Fruit fly (Drosophila melanogaster) whole organism, embryonic: ENCODE data around the gene mRpS18B.

Experiments
- Atf-2 ChIP-seq: fragments of 200-800 bp; sonication (Bioruptor generic); optimal IDR thresholded peaks from 2 replicates; lab custom pipeline; 2016; ENCODE audit warnings: missing biosample characterization, missing genetic modification characterization
- BtbVII ChIP-seq: fragments of 200-800 bp; sonication (Bioruptor generic); optimal IDR thresholded peaks from 3 replicates; lab custom pipeline; 2017; ENCODE audit warnings: missing biosample characterization, mild to moderate bottlenecking, missing genetic modification characterization
- CG11085 ChIP-seq: fragments of 200-800 bp; sonication (Bioruptor generic); IDR thresholded peaks from 2 replicates; pipeline ENCODE4 v1.3.6; 2022; ENCODE audit warnings: missing biosample characterization, missing genetic modification characterization
- CG12071 ChIP-seq: fragments of 200-800 bp; sonication (Bioruptor generic); optimal IDR thresholded peaks from 3 replicates; lab custom pipeline; 2018; ENCODE audit warnings: missing biosample characterization, mild to moderate bottlenecking, missing genetic modification characterization
- CG12236 ChIP-seq: fragments of 200-800 bp; sonication (Bioruptor generic); optimal IDR thresholded peaks from 2 replicates; lab custom pipeline; 2016; ENCODE audit warnings: missing biosample characterization, missing genetic modification characterization
- CG12942 ChIP-seq: fragments of 200-800 bp; sonication (Bioruptor generic); optimal IDR thresholded peaks from 3 replicates; lab custom pipeline; 2016; ENCODE audit warnings: missing biosample characterization, missing genetic modification characterization
- CG13894 ChIP-seq: fragments of 200-800 bp; sonication (Bioruptor generic); optimal IDR thresholded peaks from 3 replicates; lab custom pipeline; 2018; ENCODE audit warnings: missing biosample characterization, mild to moderate bottlenecking, missing genetic modification characterization, moderate library complexity
- CG14014 ChIP-seq: fragments of 200-800 bp; sonication (Bioruptor generic); IDR thresholded peaks from 2 replicates; pipeline ENCODE4 v1.3.6; 2022; ENCODE audit warnings: missing biosample characterization, missing genetic modification characterization
- CG15073 ChIP-seq: fragments of 200-800 bp; sonication (Bioruptor generic); optimal IDR thresholded peaks from 2 replicates; lab custom pipeline; 2016; ENCODE audit warnings: missing biosample characterization, missing genetic modification characterization
- CG15696 ChIP-seq: fragments of 200-800 bp; sonication (Bioruptor generic); optimal IDR thresholded peaks from 2 replicates; lab custom pipeline; 2019; ENCODE audit warnings: missing biosample characterization, mild to moderate bottlenecking, missing genetic modification characterization, moderate library complexity
- CG1602 ChIP-seq: fragments of 200-800 bp; sonication (Bioruptor generic); optimal IDR thresholded peaks from 3 replicates; lab custom pipeline; 2016; ENCODE audit warnings: missing biosample characterization, missing genetic modification characterization
- CG17328 ChIP-seq: fragments of 200-800 bp; sonication (Bioruptor generic); IDR thresholded peaks from 2 replicates; pipeline ENCODE4 v1.3.6; 2022; ENCODE audit warnings: missing biosample characterization, missing genetic modification characterization
- CG17361 ChIP-seq: fragments of 200-800 bp; sonication (Bioruptor generic); IDR thresholded peaks from 3 replicates; pipeline ENCODE4 v1.3.6; 2022; ENCODE audit warnings: missing biosample characterization, missing genetic modification characterization
- CG17912 ChIP-seq: fragments of 200-800 bp; sonication (Bioruptor generic); optimal IDR thresholded peaks from 2 replicates; lab custom pipeline; 2018; ENCODE audit warnings: missing biosample characterization, mild to moderate bottlenecking, missing genetic modification characterization
- CG18476 ChIP-seq: fragments of 200-800 bp; sonication (Bioruptor generic); optimal IDR thresholded peaks from 2 replicates; lab custom pipeline; 2016; ENCODE audit warnings: missing biosample characterization, mild to moderate bottlenecking, missing genetic modification characterization
- CG2120 ChIP-seq: fragments of 200-800 bp; sonication (Bioruptor generic); optimal IDR thresholded peaks from 3 replicates; lab custom pipeline; 2016; ENCODE audit warnings: missing biosample characterization, missing genetic modification characterization
- CG2678 ChIP-seq: fragments of 200-800 bp; sonication (Bioruptor generic); optimal IDR thresholded peaks from 3 replicates; lab custom pipeline; 2019; ENCODE audit warnings: missing biosample characterization, mild to moderate bottlenecking, missing genetic modification characterization, moderate library complexity
- CG31224 ChIP-seq: fragments of 200-800 bp; sonication (Bioruptor generic); IDR thresholded peaks from 2 replicates; pipeline ENCODE4 v1.3.6; 2022; ENCODE audit warnings: missing biosample characterization, missing genetic modification characterization
- CG3281 ChIP-seq: fragments of 200-800 bp; sonication (Bioruptor generic); optimal IDR thresholded peaks from 3 replicates; lab custom pipeline; 2017; ENCODE audit warnings: missing biosample characterization, mild to moderate bottlenecking, missing genetic modification characterization
- CG34376 ChIP-seq: fragments of 200-800 bp; sonication (Bioruptor generic); optimal IDR thresholded peaks from 2 replicates; lab custom pipeline; 2018; ENCODE audit warnings: missing biosample characterization, mild to moderate bottlenecking, missing genetic modification characterization
- CG43689 ChIP-seq: fragments of 200-800 bp; sonication (Bioruptor generic); IDR thresholded peaks from 2 replicates; pipeline ENCODE4 v1.3.6; 2022; ENCODE audit warnings: missing biosample characterization, missing genetic modification characterization
- CG4730 ChIP-seq: fragments of 200-800 bp; sonication (Bioruptor generic); IDR thresholded peaks from 2 replicates; pipeline ENCODE4 v1.3.6; 2022; ENCODE audit warnings: missing biosample characterization, missing genetic modification characterization
- CG8478 ChIP-seq: fragments of >200 bp; optimal IDR thresholded peaks from 2 replicates; lab custom pipeline; 2018
- CG9215 ChIP-seq: fragments of 200-800 bp; sonication (Bioruptor generic); IDR thresholded peaks from 2 replicates; pipeline ENCODE4 v1.3.6; 2022; ENCODE audit warnings: missing biosample characterization, missing genetic modification characterization
- CG9727 ChIP-seq: fragments of 200-800 bp; sonication (Bioruptor generic); optimal IDR thresholded peaks from 3 replicates; lab custom pipeline; 2017; ENCODE audit warnings: missing biosample characterization, mild to moderate bottlenecking, missing genetic modification characterization
- CG9817 ChIP-seq: fragments of 200-800 bp; sonication (Bioruptor generic); optimal IDR thresholded peaks from 2 replicates; lab custom pipeline; 2018; ENCODE audit warnings: missing biosample characterization, mild to moderate bottlenecking, missing genetic modification characterization, moderate library complexity
- CG9876 ChIP-seq: fragments of 200-800 bp; sonication (Bioruptor generic); optimal IDR thresholded peaks from 2 replicates; lab custom pipeline; 2016; ENCODE audit warnings: missing biosample characterization, missing genetic modification characterization
- Dip3 ChIP-seq: fragments of 200-800 bp; sonication (Bioruptor generic); optimal IDR thresholded peaks from 3 replicates; lab custom pipeline; 2016; ENCODE audit warnings: missing biosample characterization, missing genetic modification characterization
- Ets97D ChIP-seq: fragments of 200-800 bp; sonication (Bioruptor generic); optimal IDR thresholded peaks from 3 replicates; lab custom pipeline; 2016; ENCODE audit warnings: missing biosample characterization, missing genetic modification characterization
- Fer2 ChIP-seq: fragments of 200-800 bp; sonication (Bioruptor generic); optimal IDR thresholded peaks from 2 replicates; lab custom pipeline; 2018; ENCODE audit warnings: missing biosample characterization, mild to moderate bottlenecking, missing genetic modification characterization, moderate library complexity
- Fer3 ChIP-seq: fragments of 200-800 bp; sonication (Bioruptor generic); optimal IDR thresholded peaks from 2 replicates; lab custom pipeline; 2018; ENCODE audit warnings: missing biosample characterization, mild to moderate bottlenecking, missing genetic modification characterization, moderate library complexity
- HmgZ ChIP-seq: fragments of 200-800 bp; sonication (Bioruptor generic); optimal IDR thresholded peaks from 2 replicates; lab custom pipeline; 2018; ENCODE audit warnings: missing biosample characterization, mild to moderate bottlenecking, missing genetic modification characterization
- Hr3 ChIP-seq: fragments of 200-800 bp; sonication (Bioruptor generic); optimal IDR thresholded peaks from 3 replicates; lab custom pipeline; 2016; ENCODE audit warnings: missing biosample characterization, missing genetic modification characterization
- Lhr ChIP-seq: fragments of 200-800 bp; sonication (Bioruptor generic); optimal IDR thresholded peaks from 3 replicates; lab custom pipeline; 2017; ENCODE audit warnings: mild to moderate bottlenecking, missing biosample characterization, missing genetic modification reagents, missing genetic modification characterization
- Myb ChIP-seq: fragments of 200-800 bp; sonication (Bioruptor generic); optimal IDR thresholded peaks from 2 replicates; lab custom pipeline; 2016; ENCODE audit warnings: missing biosample characterization, missing genetic modification characterization
- Nf-YC ChIP-seq: fragments of 200-800 bp; optimal IDR thresholded peaks from 3 replicates; lab custom pipeline; 2019; ENCODE audit warnings: missing biosample characterization, mild to moderate bottlenecking, missing genetic modification characterization, moderate library complexity
- Opbp ChIP-seq: fragments of 200-800 bp; sonication (Bioruptor generic); IDR thresholded peaks from 3 replicates; pipeline ENCODE4 v1.3.6; 2022; ENCODE audit warnings: missing biosample characterization, missing genetic modification characterization; ENCODE audit not compliant: partially characterized antibody
- YL-1 ChIP-seq: fragments of 200-800 bp; sonication (Bioruptor generic); optimal IDR thresholded peaks from 3 replicates; lab custom pipeline; 2017; ENCODE audit warnings: missing biosample characterization, mild to moderate bottlenecking, missing genetic modification characterization
- ase ChIP-seq: fragments of 200-800 bp; sonication (Bioruptor generic); IDR thresholded peaks from 3 replicates; pipeline ENCODE4 v1.3.6; 2022; ENCODE audit warnings: missing biosample characterization, missing genetic modification characterization
- cas ChIP-seq: fragments of 200-800 bp; sonication (Bioruptor generic); IDR thresholded peaks from 2 replicates; pipeline ENCODE4 v1.3.6; 2022; ENCODE audit warnings: missing biosample characterization, missing genetic modification characterization
- danr ChIP-seq: fragments of 200-800 bp; sonication (Bioruptor generic); IDR thresholded peaks from 2 replicates; pipeline ENCODE4 v1.3.6; 2022; ENCODE audit warnings: missing biosample characterization, missing genetic modification characterization
- disco-r ChIP-seq: fragments of 200-800 bp; sonication (Bioruptor generic); optimal IDR thresholded peaks from 2 replicates; lab custom pipeline; 2016; ENCODE audit warnings: missing biosample characterization, missing genetic modification characterization
- gcm ChIP-seq: fragments of 200-800 bp; sonication (Bioruptor generic); optimal IDR thresholded peaks from 2 replicates; lab custom pipeline; 2019; ENCODE audit warnings: missing biosample characterization, mild to moderate bottlenecking, missing genetic modification characterization, moderate library complexity
- gfzf ChIP-seq: fragments of 200-800 bp; sonication (Bioruptor generic); optimal IDR thresholded peaks from 2 replicates; lab custom pipeline; 2016; ENCODE audit warnings: missing biosample characterization, mild to moderate bottlenecking, missing genetic modification characterization, moderate library complexity
- hbn ChIP-seq: fragments of 200-800 bp; sonication (Bioruptor generic); IDR thresholded peaks from 2 replicates; pipeline ENCODE4 v1.3.6; 2022; ENCODE audit warnings: missing biosample characterization, missing genetic modification characterization; ENCODE audit not compliant: partially characterized antibody
- jumu ChIP-seq: fragments of 200-800 bp; sonication (Bioruptor generic); optimal IDR thresholded peaks from 3 replicates; lab custom pipeline; 2016; ENCODE audit warnings: missing biosample characterization, missing genetic modification characterization
- sisA ChIP-seq: fragments of 200-800 bp; sonication (Bioruptor generic); IDR thresholded peaks from 2 replicates; pipeline ENCODE4 v1.3.6; 2022; ENCODE audit warnings: missing biosample characterization, missing genetic modification characterization
- sob ChIP-seq: fragments of 200-800 bp; sonication (Bioruptor generic); IDR thresholded peaks from 2 replicates; pipeline ENCODE4 v1.3.6; 2022; ENCODE audit warnings: missing biosample characterization, missing genetic modification characterization
- sqz ChIP-seq: fragments of 200-800 bp; sonication (Bioruptor generic); optimal IDR thresholded peaks from 3 replicates; lab custom pipeline; 2018; ENCODE audit warnings: missing biosample characterization, mild to moderate bottlenecking, missing genetic modification characterization
- zf30C ChIP-seq: fragments of 200-800 bp; sonication (Bioruptor generic); optimal IDR thresholded peaks from 3 replicates; lab custom pipeline; 2018; ENCODE audit warnings: missing biosample characterization, mild to moderate bottlenecking, missing genetic modification characterization

mRpS18B gene

DNA sequence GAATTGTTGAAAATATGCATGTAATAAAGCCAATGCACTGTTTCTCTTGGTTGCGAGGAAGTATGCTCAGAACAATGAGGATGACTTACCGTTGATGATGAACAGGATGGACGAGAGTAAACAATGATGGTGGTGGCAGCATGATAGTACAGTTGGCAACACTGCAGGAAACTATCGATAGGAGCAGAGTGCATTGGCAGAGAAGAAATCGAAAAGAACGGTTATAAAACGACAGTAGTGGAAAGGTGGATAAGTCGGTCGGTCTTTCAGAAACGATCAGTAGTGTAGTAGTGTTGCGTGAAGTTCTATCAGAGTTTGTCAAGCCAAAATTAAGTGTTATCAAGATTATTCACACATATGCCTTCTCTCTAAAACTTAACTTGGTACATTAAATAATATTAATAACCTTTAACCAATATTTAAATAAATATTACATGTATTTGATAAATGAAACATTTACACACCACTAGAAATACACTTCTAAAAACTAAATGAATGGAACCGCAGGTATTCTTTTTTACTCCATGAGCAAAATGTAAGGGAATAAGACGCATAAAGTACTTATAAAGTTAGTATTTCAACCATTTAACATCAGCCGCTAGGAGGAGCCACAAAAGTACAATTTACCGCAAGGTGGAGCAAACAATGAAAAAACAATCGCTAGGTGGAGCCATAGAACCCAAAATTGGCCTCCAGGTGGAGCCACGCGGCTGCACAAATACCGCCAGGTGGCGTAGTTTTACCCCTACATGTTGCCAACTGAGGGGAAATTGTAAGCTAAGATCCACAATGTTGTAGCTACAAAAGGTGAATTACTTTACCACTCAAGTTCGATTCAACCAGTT is 23.6 kb upstream of the mRpS18B start (continued):
- TF ChIP-seq CG14014 (GFP tag; lab: Robert Waterston, UW) (peak; percentile 83), zf30C (GFP tag; lab: Kevin White, UChicago) (peak; percentile 93), hbn (peak; percentile 55), Lhr (peak; percentile 97), CG15696 (tag; lab: Kevin White, UChicago) (peak; percentile 95), Nf-YC (tag; lab: Kevin White, UChicago) (peak; percentile 34), sisA (GFP tag; lab: Robert Waterston, UW) (peak; percentile 98), CG11085 (GFP tag; lab: Robert Waterston, UW) (peak; percentile 96), Hr3 (GFP tag; lab: Kevin White, UChicago) (peak; percentile 92), CG4730 (GFP tag; lab: Robert Waterston, UW) (peak; percentile 93), CG9817 (tag; lab: Kevin White, UChicago) (peak; percentile 91), disco-r (GFP tag; lab: Kevin White, UChicago) (peak; percentile 85), ase (GFP tag; lab: Robert Waterston, UW) (peak; percentile 93), gcm (GFP tag; lab: Kevin White, UChicago) (no peak), sqz (GFP tag; lab: Kevin White, UChicago) (peak; percentile 68), HmgZ (peak; percentile 66), BtbVII (GFP tag; lab: Kevin White, UChicago) (peak; percentile 36), gfzf (peak; percentile 36), CG9876 (GFP tag; lab: Kevin White, UChicago) (peak; percentile 96), CG12071 (GFP tag; lab: Kevin White, UChicago) (peak; percentile 60), CG43689 (GFP tag; lab: Robert Waterston, UW) (peak; percentile 60), YL-1 (no peak), CG13894 (tag; lab: Kevin White, UChicago) (peak; percentile 61), CG3281 (GFP tag; lab: Kevin White, UChicago) (peak; percentile 56), danr (GFP tag; lab: Robert Waterston, UW) (peak; percentile 82), Fer3 (tag; lab: Kevin White, UChicago) (peak; percentile 69), CG15073 (GFP tag; lab: Kevin White, UChicago) (peak; percentile 68), CG31224 (GFP tag; lab: Robert Waterston, UW) (peak; percentile 47), CG9215 (peak; percentile 86), jumu (GFP tag; lab: Kevin White, UChicago) (peak; percentile 93), CG12942 (GFP tag; lab: Kevin White, UChicago) (peak; percentile 90), CG17361 (GFP tag; lab: Robert Waterston, UW) (peak; percentile 85), CG2678 (tag; lab: Kevin White, UChicago) (peak; percentile 74), Fer2 (peak; percentile 51), CG17912 (peak; percentile 92), CG9727 (GFP tag; lab: Kevin White, UChicago) (peak; percentile 85), sob (GFP tag; lab: Robert Waterston, UW) (peak; percentile 91), Myb (GFP tag; lab: Kevin White, UChicago) (peak; percentile 64), CG2120 (GFP tag; lab: Kevin White, UChicago) (peak; percentile 93), CG18476 (GFP tag; lab: Kevin White, UChicago) (peak; percentile 57), CG34376 (GFP tag; lab: Kevin White, UChicago) (peak; percentile 10), CG12236 (GFP tag; lab: Kevin White, UChicago) (peak; percentile 60), Atf-2 (peak; percentile 93), Dip3 (GFP tag; lab: Kevin White, UChicago) (peak; percentile 70), CG8478 (lab: Kevin White, UChicago) (peak; percentile 90), CG1602 (peak; percentile 94), Opbp (peak; percentile 79), cas (peak; percentile 30; the same call in 1 of the 2 replicates), Ets97D (peak; percentile 54), CG17328 (GFP tag; lab: Robert Waterston, UW) (peak; percentile 91)
